Fruit fly (Drosophila melanogaster): Measurements from ENCODE around the gene ppk15.
A peak's percentile ranks its signal among the peaks of the same experiment; 100 is the strongest.

Gene ppk15

DNA sequence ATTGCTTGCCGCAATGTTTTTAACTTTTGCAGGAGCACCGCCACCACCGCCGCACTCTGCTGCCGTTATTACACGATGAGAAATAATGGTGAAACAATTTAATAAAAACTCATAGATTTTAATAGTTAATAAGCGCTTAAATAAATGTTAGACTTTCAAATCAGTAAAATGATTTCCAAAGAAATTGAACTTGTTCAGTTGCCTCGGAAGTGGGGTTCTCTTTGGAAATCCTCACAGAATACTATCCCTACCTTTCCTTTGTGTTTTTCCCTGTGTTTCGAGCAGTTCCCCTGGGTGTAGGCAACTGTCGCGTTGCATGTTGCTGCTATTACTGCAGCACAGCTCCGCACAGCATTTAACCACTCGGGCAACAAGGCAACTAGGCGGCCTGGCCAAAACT, 24.8 kb upstream of the ppk15 start (continued):
- TF ChIP-seq Gug (GFP tag; IDR thresholded peaks at IDR 0.05) (no peak), achi (GFP tag; optimal IDR thresholded peaks at IDR 0.05) (peak; percentile 47), Eip93F (GFP tag; optimal IDR thresholded peaks at IDR 0.05) (no peak), net (GFP tag; optimal IDR thresholded peaks at IDR 0.05) (peak; percentile 21), salr (GFP tag; optimal IDR thresholded peaks at IDR 0.05) (peak in 1 of 2 experiments; percentile 9), CG11294 (GFP tag; IDR thresholded peaks at IDR 0.05) (no peak), Lpt (GFP tag; optimal IDR thresholded peaks at IDR 0.05) (peak; percentile 43), CG8119 (GFP tag; IDR thresholded peaks at IDR 0.05) (peak; percentile 61; the same call in 2 of the 3 replicates), fd85E (GFP tag; optimal IDR thresholded peaks at IDR 0.05) (no peak), CG3919 (GFP tag; optimal IDR thresholded peaks at IDR 0.05) (peak; percentile 58)

DNA sequence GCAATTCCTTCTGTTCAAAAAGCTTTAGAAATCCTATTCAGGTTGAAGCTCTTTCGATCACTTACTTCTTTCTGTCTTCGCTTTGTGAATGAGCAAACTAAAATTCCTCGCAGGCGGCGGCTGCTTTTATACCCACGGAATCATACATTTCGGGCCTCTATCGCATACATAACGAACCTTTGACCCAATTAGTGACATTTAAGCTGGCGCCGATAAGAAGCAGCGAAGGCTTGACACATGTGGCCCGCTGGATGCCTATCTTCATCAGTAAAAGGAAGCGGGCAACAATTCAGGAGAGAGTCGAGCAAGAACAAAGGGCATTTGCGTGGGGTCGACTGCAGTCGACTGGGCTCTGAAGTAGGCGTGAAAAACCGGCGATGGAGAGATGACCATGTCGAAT, 22.2 kb upstream of the ppk15 start, which contains the start of gene CG34291:
Gene CG34291, minus strand, starts transcription at position 101 of the 400 bp plus-strand sequence.
- TF ChIP-seq svp (GFP tag): peak; percentile 77
- TF ChIP-seq topi (GFP tag; optimal IDR thresholded peaks at IDR 0.05): no peak

DNA sequence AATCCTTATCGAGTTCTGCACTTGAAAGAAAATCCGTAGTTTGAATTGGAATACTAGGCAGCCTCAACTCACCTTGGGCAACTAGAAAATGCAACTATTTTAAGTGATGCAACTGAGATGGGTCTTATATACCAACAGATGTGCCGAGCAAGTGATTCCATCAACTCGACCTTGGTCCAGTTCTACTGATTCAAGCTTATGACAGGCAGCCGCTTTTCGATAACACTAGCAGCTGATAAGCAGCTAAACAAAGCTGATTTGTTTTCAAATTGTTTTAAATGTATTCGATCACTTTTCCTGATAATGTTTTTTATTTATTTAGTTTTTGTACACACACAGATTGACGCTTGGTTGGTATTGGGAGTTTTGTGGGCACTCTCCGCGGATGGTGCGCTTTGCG, 21.5 kb upstream of the ppk15 start, which contains the start of gene CG6503:
Gene CG6503, minus strand, starts transcription at position 101 of the 400 bp plus-strand sequence.
- TF ChIP-seq svp (GFP tag): peak; percentile 44
- TF ChIP-seq esn (GFP tag; optimal IDR thresholded peaks at IDR 0.05): no peak
- TF ChIP-seq CG4318 (GFP tag; optimal IDR thresholded peaks at IDR 0.05): no peak

DNA sequence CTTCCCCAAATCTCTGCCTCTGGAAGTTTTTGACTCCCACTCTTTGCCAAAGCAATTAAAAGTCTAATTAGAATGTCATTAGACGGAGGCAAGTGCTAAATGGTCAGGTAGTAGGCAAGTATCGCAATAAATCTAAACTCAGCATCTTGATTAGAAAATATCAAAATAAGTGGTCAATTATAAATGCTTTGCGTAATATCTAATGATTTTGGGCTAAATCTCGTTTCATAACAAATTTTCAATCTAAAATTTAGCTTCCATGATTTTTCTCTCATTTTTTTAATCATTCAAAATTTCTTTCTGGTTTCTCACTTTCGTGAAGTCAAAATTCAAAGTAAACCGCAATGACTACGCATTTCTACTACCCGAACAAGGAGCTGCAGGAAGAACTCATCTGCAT, 10.3 kb upstream of the ppk15 start, which contains the start of gene Ald2:
Gene Ald2, plus strand, starts transcription at position 301 of the 400 bp plus-strand sequence.
- peak; percentile 13 for TF ChIP-seq svp (GFP tag)
- no peak for TF ChIP-seq Hr39 (GFP tag; optimal IDR thresholded peaks at IDR 0.05)

DNA sequence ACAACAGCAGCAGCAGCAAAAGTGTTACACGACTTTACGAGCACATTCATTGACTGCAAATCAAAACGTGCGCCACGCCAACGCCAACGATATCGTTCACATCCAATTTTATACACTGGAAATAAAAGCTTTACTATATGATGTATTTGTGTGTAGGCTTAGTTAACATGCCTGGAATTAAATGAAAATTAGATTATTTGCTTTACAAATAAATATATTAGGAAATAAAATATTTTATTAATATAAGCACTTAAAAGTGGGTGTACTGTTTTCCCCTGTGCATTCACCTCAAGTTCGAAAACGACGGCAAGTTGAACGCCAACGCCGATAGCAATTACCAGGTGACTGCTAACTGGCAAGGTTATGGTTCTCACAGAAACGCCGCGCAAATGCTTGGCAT, 6.3 kb upstream of the ppk15 start:
- no peak for TF ChIP-seq Hr4 (GFP tag; optimal IDR thresholded peaks at IDR 0.05)
- TF ChIP-seq CG8319 (GFP tag; optimal IDR thresholded peaks at IDR 0.05): no peak
- TF ChIP-seq CG11294 (GFP tag; IDR thresholded peaks at IDR 0.05): peak; percentile 67
- peak; percentile 10 for TF ChIP-seq CG32006 (GFP tag; optimal IDR thresholded peaks at IDR 0.05)
- no peak for TF ChIP-seq achi (GFP tag; optimal IDR thresholded peaks at IDR 0.05)
- peak; percentile 50 for TF ChIP-seq Gug (GFP tag; IDR thresholded peaks at IDR 0.05)
- TF ChIP-seq CG6163 (GFP tag; IDR thresholded peaks at IDR 0.05): peak; percentile 49; the same call in 1 of the 3 replicates
- peak; percentile 63 for TF ChIP-seq Eip78C (GFP tag)
- TF ChIP-seq CG6276 (GFP tag; optimal IDR thresholded peaks at IDR 0.05): peak; percentile 24
- no peak for TF ChIP-seq CG31627 (GFP tag; optimal IDR thresholded peaks at IDR 0.05)
- peak; percentile 84 for TF ChIP-seq eg (GFP tag; IDR thresholded peaks at IDR 0.05)
